Fruit fly (Drosophila melanogaster): ENCODE data around the gene CG32263.

CG32263 gene

dm6 chr3L:3824790-3825484 is 14.0 kb upstream of the CG32263 start, which contains the start of gene Rdh (continued):
- peak; percentile 78 for TF ChIP-seq dysf (GFP tag; IDR thresholded peaks at IDR 0.05)
- TF ChIP-seq CG1529 (GFP tag; optimal IDR thresholded peaks at IDR 0.05) = peak; percentile 70
- peak; percentile 32 for TF ChIP-seq HmgZ (tag; optimal IDR thresholded peaks at IDR 0.05)
- peak; percentile 48 for TF ChIP-seq Chrac-16 (GFP tag; optimal IDR thresholded peaks at IDR 0.05)
- no peak for TF ChIP-seq Neu2 (GFP tag; optimal IDR thresholded peaks at IDR 0.05; ENCODE audit: borderline replicate concordance)
- TF ChIP-seq Tbp (GFP tag; optimal IDR thresholded peaks at IDR 0.05) = no peak
- no peak for TF ChIP-seq dm (GFP tag; optimal IDR thresholded peaks at IDR 0.05)
- TF ChIP-seq CG2116 (GFP tag; optimal IDR thresholded peaks at IDR 0.05) = peak; percentile 50
- TF ChIP-seq CG14710 (tag; optimal IDR thresholded peaks at IDR 0.05) = peak; percentile 76
- TF ChIP-seq BtbVII (GFP tag; optimal IDR thresholded peaks at IDR 0.05) = peak; percentile 85
- TF ChIP-seq CG9727 (GFP tag; optimal IDR thresholded peaks at IDR 0.05) = peak; percentile 85
- TF ChIP-seq pum (GFP tag; optimal IDR thresholded peaks at IDR 0.05) = peak; percentile 7
- 0 out of 2 replicates have a peak, but pooled peaks have one; percentile 12 for TF ChIP-seq CG10959 (GFP tag; IDR thresholded peaks at IDR 0.05)
- TF ChIP-seq toy (GFP tag; IDR thresholded peaks at IDR 0.05) = no peak
- TF ChIP-seq Eip74EF (GFP tag; optimal IDR thresholded peaks at IDR 0.05) = peak in 1 of 2 experiments; percentile 70
- no peak for TF ChIP-seq CG16863 (GFP tag; optimal IDR thresholded peaks at IDR 0.05)
- TF ChIP-seq CG2712 (tag; optimal IDR thresholded peaks at IDR 0.05) = peak; percentile 78
- TF ChIP-seq seq (GFP tag; IDR thresholded peaks at IDR 0.05) = peak; percentile 35; the same call in 1 of the 2 replicates
- TF ChIP-seq Hmx (GFP tag; optimal IDR thresholded peaks at IDR 0.05) = no peak
- no peak for TF ChIP-seq CG43689 (GFP tag; IDR thresholded peaks at IDR 0.05)
- TF ChIP-seq Mad (GFP tag; optimal IDR thresholded peaks at IDR 0.05) = peak; percentile 40
- peak; percentile 87 for TF ChIP-seq grau (tag; optimal IDR thresholded peaks at IDR 0.05)
- no peak for TF ChIP-seq Stat92E (GFP tag; optimal IDR thresholded peaks at IDR 0.05)
- no peak for TF ChIP-seq CG8089 (GFP tag; optimal IDR thresholded peaks at IDR 0.05)
- peak; percentile 77 for TF ChIP-seq CG6854 (GFP tag; optimal IDR thresholded peaks at IDR 0.05)
- TF ChIP-seq CG13894 (tag; optimal IDR thresholded peaks at IDR 0.05) = peak; percentile 85
- peak; percentile 37 for TF ChIP-seq CG31365 (tag; optimal IDR thresholded peaks at IDR 0.05)
- TF ChIP-seq CG14441 (GFP tag; IDR thresholded peaks at IDR 0.05) = peak; percentile 61
- TF ChIP-seq da (GFP tag; optimal IDR thresholded peaks at IDR 0.05) = no peak
- TF ChIP-seq fd96Cb (tag; optimal IDR thresholded peaks at IDR 0.05) = peak; percentile 73
- TF ChIP-seq CG4360 (GFP tag; IDR thresholded peaks at IDR 0.05) = peak; percentile 62; the same call in 1 of the 2 replicates
- TF ChIP-seq vnd (GFP tag; IDR thresholded peaks at IDR 0.05; ENCODE audit: partially characterized antibody) = no peak
- TF ChIP-seq nerfin-2 (GFP tag; IDR thresholded peaks at IDR 0.05; ENCODE audit: partially characterized antibody) = no peak
- peak; percentile 49; the same call in 1 of the 2 replicates for TF ChIP-seq CG32532 (GFP tag; IDR thresholded peaks at IDR 0.05)
- TF ChIP-seq Atf3 (GFP tag; optimal IDR thresholded peaks at IDR 0.05) = no peak
- peak; percentile 75 for TF ChIP-seq gcm (GFP tag; optimal IDR thresholded peaks at IDR 0.05)
- TF ChIP-seq bsh (GFP tag; optimal IDR thresholded peaks at IDR 0.05) = peak in 1 of 2 experiments; percentile 78
- TF ChIP-seq Mrtf (GFP tag; IDR thresholded peaks at IDR 0.05) = peak; percentile 52; the same call in 1 of the 3 replicates
- peak; percentile 10 for TF ChIP-seq CG3163 (GFP tag; optimal IDR thresholded peaks at IDR 0.05)
- peak; percentile 7 for TF ChIP-seq jing (GFP tag; optimal IDR thresholded peaks at IDR 0.05)
- peak; percentile 75 for TF ChIP-seq CG15696 (tag; optimal IDR thresholded peaks at IDR 0.05)
- peak; percentile 63 for TF ChIP-seq sisA (GFP tag; IDR thresholded peaks at IDR 0.05)
- TF ChIP-seq ara (GFP tag; IDR thresholded peaks at IDR 0.05) = peak; percentile 72
- no peak for TF ChIP-seq CG1832 (GFP tag; optimal IDR thresholded peaks at IDR 0.05)
- TF ChIP-seq psq (GFP tag; optimal IDR thresholded peaks at IDR 0.05) = peak; percentile 20
- TF ChIP-seq CG14014 (GFP tag; IDR thresholded peaks at IDR 0.05) = peak; percentile 64
- TF ChIP-seq Aef1 (GFP tag; IDR thresholded peaks at IDR 0.05) = peak; percentile 62
- TF ChIP-seq danr (GFP tag; IDR thresholded peaks at IDR 0.05) = peak; percentile 54; the same call in 1 of the 2 replicates
- TF ChIP-seq Bgb (GFP tag; IDR thresholded peaks at IDR 0.05; ENCODE audit: partially characterized antibody) = no peak

All from whole organism, embryonic.